Worm (Caenorhabditis elegans) whole organism, L4/young adult: ENCODE results near the gene F31E8.5.

Experiments
- dao-5 ChIP-seq: sonication (generic microtip); optimal IDR thresholded peaks from 2 replicates; lab custom pipeline; 2016; ENCODE audit warnings: missing genotype, missing genetic modification characterization, moderate library complexity, missing compliant biosample characterization
- him-1 ChIP-seq: sonication (generic microtip); optimal IDR thresholded peaks from 2 replicates; lab custom pipeline; 2016; ENCODE audit warnings: missing genotype, missing genetic modification reagents, missing genetic modification characterization, missing compliant biosample characterization

DNA sequence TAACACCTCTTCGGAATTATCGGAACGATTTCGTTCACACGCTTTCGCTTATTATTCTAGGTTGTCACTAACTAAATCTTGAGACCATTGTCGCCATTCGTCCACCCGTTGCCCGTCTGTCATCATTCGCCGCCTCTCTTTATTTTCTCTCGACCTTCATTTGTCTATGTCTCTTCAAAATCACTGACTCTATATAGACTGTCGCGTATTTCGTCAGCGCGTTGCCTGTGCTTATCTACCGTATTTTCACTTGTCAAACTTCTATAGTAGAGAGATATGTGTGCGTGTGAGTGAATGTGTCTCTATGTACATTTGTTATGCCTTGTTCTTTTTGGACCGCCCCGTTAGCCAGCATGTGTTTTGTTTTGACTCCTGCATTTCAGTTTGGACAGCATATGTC lies 22.0 kb upstream of the F31E8.5 start:
- no peak for TF ChIP-seq dao-5 (tag; lab: Kevin White, UChicago)
- no peak for TF ChIP-seq him-1 (tag; lab: Kevin White, UChicago)
